Worm (Caenorhabditis elegans) whole organism, L2 larva: ENCODE data around the gene F09E10.7.

Experiments used
- nhr-11 ChIP-seq: fragments of 150-350 bp; optimal IDR thresholded peaks from 2 replicates; lab custom pipeline; 2014; ENCODE audit warnings: missing biosample characterization, missing genetic modification characterization
- nhr-129 ChIP-seq: fragments of 150-350 bp; optimal IDR thresholded peaks from 2 replicates; lab custom pipeline; 2014; ENCODE audit warnings: missing biosample characterization, missing genetic modification characterization
- nhr-25 ChIP-seq: fragments of 150-350 bp; sonication (generic microtip); optimal IDR thresholded peaks from 3 replicates; lab custom pipeline; 2014; ENCODE audit warnings: missing biosample characterization, missing genetic modification characterization
- unc-62 ChIP-seq: fragments of 150-350 bp; optimal IDR thresholded peaks from 2 replicates; lab custom pipeline; 2014; ENCODE audit warnings: missing biosample characterization, missing genetic modification reagents, missing genetic modification characterization
- ztf-11 ChIP-seq: sonication (generic microtip); optimal IDR thresholded peaks from 2 replicates; lab custom pipeline; 2017; ENCODE audit warnings: missing biosample characterization, missing genetic modification characterization

DNA sequence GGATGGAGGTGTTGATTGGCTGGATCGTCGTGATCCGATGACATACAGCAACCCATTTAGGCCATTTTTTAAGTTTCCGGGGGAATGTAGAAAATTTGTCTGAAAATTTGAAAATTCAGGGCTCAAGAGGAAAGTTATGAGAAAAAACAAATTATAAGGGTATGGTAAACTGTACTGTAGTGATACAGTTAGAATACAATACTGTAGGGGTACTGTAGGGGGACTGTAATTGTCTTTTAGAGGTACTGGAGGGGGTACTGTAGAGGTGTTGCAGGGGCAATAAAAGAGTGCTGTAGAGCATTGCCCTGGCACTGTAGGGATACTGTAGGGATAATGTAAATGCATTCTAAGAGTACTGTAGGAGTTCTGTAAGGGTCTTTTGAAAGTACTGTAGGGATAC, 37.0 kb downstream of the F09E10.7 start, which contains the start of gene D1005.6:
- TF ChIP-seq unc-62 = no peak
- no peak for TF ChIP-seq nhr-11
- no peak for TF ChIP-seq ztf-11 (tag; lab: Kevin White, UChicago)
- no peak for TF ChIP-seq nhr-25 (tag; lab: Kevin White, UChicago)
- TF ChIP-seq nhr-129 (tag; lab: Kevin White, UChicago) = no peak
